Worm (Caenorhabditis elegans): ENCODE data around the gene hot-6.

DNA sequence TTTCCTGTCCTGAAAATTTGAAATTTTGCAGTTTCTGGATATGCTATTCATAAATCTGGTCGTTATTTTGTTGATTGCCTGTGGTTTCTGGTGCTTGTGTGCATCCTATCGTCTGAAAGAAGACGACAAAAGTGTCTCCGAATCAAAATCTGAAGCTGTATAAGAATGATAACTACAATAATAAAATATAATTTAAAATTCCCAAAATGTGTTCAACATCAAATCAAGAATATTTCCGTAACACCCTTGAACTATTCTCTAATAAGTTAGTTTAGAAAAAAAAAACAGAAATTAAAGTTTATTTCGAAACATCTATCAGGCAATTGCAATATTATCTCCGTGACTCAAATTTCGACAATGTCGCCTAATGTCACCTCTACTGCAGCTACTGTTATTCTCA lies 17.7 kb upstream of the hot-6 start, which contains the start of gene C45B11.8:
- TF ChIP-seq fos-1 (tag; optimal IDR thresholded peaks at IDR 0.05) (no peak), dpl-1 (GFP tag; optimal IDR thresholded peaks at IDR 0.05) (no peak), nhr-11 (tag; optimal IDR thresholded peaks at IDR 0.05) (no peak), nhr-77 (tag; optimal IDR thresholded peaks at IDR 0.05) (no peak), lin-15B (tag; optimal IDR thresholded peaks at IDR 0.05) (no peak), aly-2 (tag; optimal IDR thresholded peaks at IDR 0.05) (no peak), egl-13 (tag; optimal IDR thresholded peaks at IDR 0.05) (no peak), nhr-237 (tag; optimal IDR thresholded peaks at IDR 0.05) (no peak), C16A3.4 (tag; optimal IDR thresholded peaks at IDR 0.05) (no peak), C34B4.2 (tag; optimal IDR thresholded peaks at IDR 0.05) (no peak), rnt-1 (tag; optimal IDR thresholded peaks at IDR 0.05) (no peak), pqm-1 (tag; optimal IDR thresholded peaks at IDR 0.05) (no peak)
